Fruit fly (Drosophila melanogaster) whole organism, embryonic: Measurements from ENCODE around the gene CG3566.

Source experiments
- Antp ChIP-seq: fragments of 200-800 bp; sonication (Bioruptor generic); optimal IDR thresholded peaks from 3 replicates; lab custom pipeline; 2016; ENCODE audit warnings: missing biosample characterization, missing genetic modification characterization
- Awh ChIP-seq: fragments of 200-800 bp; sonication (Bioruptor generic); IDR thresholded peaks from 2 replicates; pipeline ENCODE4, ENCODE4 v1.3.6; 2022; ENCODE audit warnings: missing biosample characterization, missing genetic modification characterization
- BEAF-32 ChIP-seq: fragments of 200-800 bp; sonication (Bioruptor generic); optimal IDR thresholded peaks from 3 replicates; lab custom pipeline; 2017; ENCODE audit warnings: missing biosample characterization, missing genetic modification characterization, mild to moderate bottlenecking, moderate library complexity, missing genetic modification reagents
- Bgb ChIP-seq: fragments of 200-800 bp; sonication (Bioruptor generic); IDR thresholded peaks from 2 replicates; pipeline ENCODE4 v1.3.6; 2022; ENCODE audit warnings: missing biosample characterization, missing genetic modification characterization; ENCODE audit not compliant: partially characterized antibody
- C15 ChIP-seq: fragments of 200-800 bp; sonication (Bioruptor generic); IDR thresholded peaks from 3 replicates; pipeline ENCODE4 v1.3.6; 2022; ENCODE audit warnings: missing biosample characterization, missing genetic modification characterization
- CG11504 ChIP-seq: fragments of 200-800 bp; sonication (Bioruptor generic); optimal IDR thresholded peaks from 3 replicates; lab custom pipeline; 2019; ENCODE audit warnings: missing biosample characterization, mild to moderate bottlenecking, missing genetic modification characterization, moderate library complexity
- CG12071 ChIP-seq: fragments of 200-800 bp; sonication (Bioruptor generic); optimal IDR thresholded peaks from 3 replicates; lab custom pipeline; 2018; ENCODE audit warnings: missing biosample characterization, mild to moderate bottlenecking, missing genetic modification characterization
- CG12659 ChIP-seq: fragments of 200-800 bp; sonication (Bioruptor generic); optimal IDR thresholded peaks from 3 replicates; lab custom pipeline; 2017; ENCODE audit warnings: mild to moderate bottlenecking, missing biosample characterization, missing genetic modification reagents, missing genetic modification characterization
- CG15269 ChIP-seq: fragments of 200-800 bp; sonication (Bioruptor generic); optimal IDR thresholded peaks from 2 replicates; lab custom pipeline; 2018; ENCODE audit warnings: missing biosample characterization, mild to moderate bottlenecking, missing genetic modification characterization, moderate library complexity
- CG15601 ChIP-seq: fragments of 200-800 bp; sonication (Bioruptor generic); optimal IDR thresholded peaks from 3 replicates; lab custom pipeline; 2019; ENCODE audit warnings: missing biosample characterization, mild to moderate bottlenecking, missing genetic modification characterization, moderate library complexity
- CG1602 ChIP-seq: fragments of 200-800 bp; sonication (Bioruptor generic); optimal IDR thresholded peaks from 3 replicates; lab custom pipeline; 2016; ENCODE audit warnings: missing biosample characterization, missing genetic modification characterization
- CG2199 ChIP-seq: fragments of 200-800 bp; sonication (Bioruptor generic); IDR thresholded peaks from 3 replicates; pipeline ENCODE4 v1.3.6; 2022; ENCODE audit warnings: missing biosample characterization, missing genetic modification characterization
- CG3407 ChIP-seq: fragments of 200-800 bp; sonication (Bioruptor generic); optimal IDR thresholded peaks from 2 replicates; lab custom pipeline; 2018; ENCODE audit warnings: missing biosample characterization, mild to moderate bottlenecking, missing genetic modification characterization
- CG3726 ChIP-seq: fragments of 200-800 bp; sonication (Bioruptor generic); IDR thresholded peaks from 3 replicates; pipeline ENCODE4, ENCODE4 v1.3.6; 2022; ENCODE audit warnings: missing biosample characterization, missing genetic modification characterization
- CG4730 ChIP-seq: fragments of 200-800 bp; sonication (Bioruptor generic); IDR thresholded peaks from 2 replicates; pipeline ENCODE4 v1.3.6; 2022; ENCODE audit warnings: missing biosample characterization, missing genetic modification characterization
- CG4820 ChIP-seq: fragments of 200-800 bp; sonication (Bioruptor generic); optimal IDR thresholded peaks from 3 replicates; lab custom pipeline; 2016; ENCODE audit warnings: missing biosample characterization, missing genetic modification characterization
- CG6254 ChIP-seq: fragments of 200-800 bp; sonication (Bioruptor generic); optimal IDR thresholded peaks from 3 replicates; lab custom pipeline; 2017; ENCODE audit warnings: mild to moderate bottlenecking, missing biosample characterization, missing genetic modification reagents, missing genetic modification characterization
- CG6683 ChIP-seq: fragments of 200-800 bp; sonication (Bioruptor generic); optimal IDR thresholded peaks from 2 replicates; lab custom pipeline; 2017; ENCODE audit warnings: missing biosample characterization, mild to moderate bottlenecking, missing genetic modification characterization, missing genetic modification reagents
- CG7963 ChIP-seq: fragments of 200-800 bp; sonication (Bioruptor generic); IDR thresholded peaks from 3 replicates; pipeline ENCODE4 v1.3.6; 2022; ENCODE audit warnings: missing biosample characterization, missing genetic modification characterization; ENCODE audit not compliant: partially characterized antibody
- CG8359 ChIP-seq: fragments of 200-800 bp; sonication (Bioruptor generic); optimal IDR thresholded peaks from 2 replicates; lab custom pipeline; 2017; ENCODE audit warnings: missing biosample characterization, mild to moderate bottlenecking, missing genetic modification characterization, borderline replicate concordance
- CG9727 ChIP-seq: fragments of 200-800 bp; sonication (Bioruptor generic); optimal IDR thresholded peaks from 3 replicates; lab custom pipeline; 2017; ENCODE audit warnings: missing biosample characterization, mild to moderate bottlenecking, missing genetic modification characterization
- CG9797 ChIP-seq: fragments of 200-800 bp; sonication (Bioruptor generic); optimal IDR thresholded peaks from 3 replicates; lab custom pipeline; 2018; ENCODE audit warnings: missing biosample characterization, mild to moderate bottlenecking, missing genetic modification characterization
- Chrac-16 ChIP-seq: fragments of 200-800 bp; sonication (Bioruptor generic); optimal IDR thresholded peaks from 3 replicates; lab custom pipeline; 2016; ENCODE audit warnings: missing biosample characterization, missing genetic modification characterization
- Dll ChIP-seq: fragments of 200-800 bp; sonication (Bioruptor generic); IDR thresholded peaks from 4 replicates; pipeline ENCODE4 v1.3.6; 2022; ENCODE audit warnings: missing biosample characterization, missing genetic modification characterization; ENCODE audit not compliant: partially characterized antibody
- E2f1 ChIP-seq: fragments of 200-800 bp; sonication (Bioruptor generic); IDR thresholded peaks from 2 replicates; pipeline ENCODE4 v1.3.6; 2022; ENCODE audit warnings: missing biosample characterization, missing genetic modification characterization
- Elba2 ChIP-seq: fragments of 200-800 bp; sonication (Bioruptor generic); optimal IDR thresholded peaks from 3 replicates; lab custom pipeline; 2016; ENCODE audit warnings: missing biosample characterization, missing genetic modification characterization
- Gug ChIP-seq: fragments of 200-800 bp; sonication (Bioruptor generic); IDR thresholded peaks from 4 replicates; pipeline ENCODE4 v1.3.6; 2022; ENCODE audit warnings: missing biosample characterization, missing genetic modification characterization
- Med ChIP-seq: fragments of 200-800 bp; sonication (Bioruptor generic); peaks from one replicate; lab custom pipeline; 2016; ENCODE audit warnings: missing biosample characterization, missing genetic modification characterization, mild to moderate bottlenecking, inconsistent platforms, moderate library complexity
- TFAM ChIP-seq: fragments of 200-800 bp; sonication (Bioruptor generic); optimal IDR thresholded peaks from 2 replicates; lab custom pipeline; 2017; ENCODE audit warnings: missing biosample characterization, missing genetic modification characterization, inconsistent platforms
- Trl ChIP-seq, 3 experiments: fragments of >200 bp in 2 of 3; fragments of 200-800 bp in 1 of 3; sonication (Bioruptor generic) in 1 of 3; optimal IDR thresholded peaks; 2 replicates in 1 of 3; 3 replicates in 2 of 3; lab custom pipeline; 2016 to 2017; ENCODE audit warnings: missing biosample characterization in 1 of 3, missing genetic modification characterization in 1 of 3
- Xrp1 ChIP-seq: fragments of 200-800 bp; sonication (Bioruptor generic); IDR thresholded peaks from 2 replicates; pipeline ENCODE4 v1.3.6; 2022; ENCODE audit warnings: missing biosample characterization, missing genetic modification characterization
- ato ChIP-seq: fragments of 200-800 bp; sonication (Bioruptor generic); IDR thresholded peaks from 2 replicates; pipeline ENCODE4 v1.3.6; 2022; ENCODE audit warnings: missing biosample characterization, missing genetic modification characterization; ENCODE audit not compliant: partially characterized antibody
- bcd ChIP-seq: fragments of 200-800 bp; sonication (Bioruptor generic); optimal IDR thresholded peaks from 2 replicates; lab custom pipeline; 2017; ENCODE audit warnings: missing biosample characterization, mild to moderate bottlenecking, missing genetic modification characterization
- caup ChIP-seq: fragments of 200-800 bp; sonication (Bioruptor generic); optimal IDR thresholded peaks from 3 replicates; lab custom pipeline; 2017; ENCODE audit warnings: missing biosample characterization, mild to moderate bottlenecking, missing genetic modification characterization, moderate library complexity; ENCODE audit not compliant: severe bottlenecking
- ci ChIP-seq: fragments of 200-800 bp; sonication (Bioruptor generic); IDR thresholded peaks from 3 replicates; pipeline ENCODE4 v1.3.6; 2022; ENCODE audit warnings: missing biosample characterization, missing genetic modification characterization
- dan ChIP-seq: fragments of 200-800 bp; sonication (Bioruptor generic); IDR thresholded peaks from 2 replicates; pipeline ENCODE4 v1.3.6; 2022; ENCODE audit warnings: missing biosample characterization, missing genetic modification characterization
- en ChIP-seq: fragments of 200-800 bp; sonication (Bioruptor generic); optimal IDR thresholded peaks from 2 replicates; lab custom pipeline; 2016; ENCODE audit warnings: missing biosample characterization, missing genetic modification characterization
- eve ChIP-seq, 2 experiments: fragments of >200 bp; optimal IDR thresholded peaks; 2 replicates each; lab custom pipeline; 2017; ENCODE audit warnings: missing biosample characterization in 2 of 2, missing genetic modification characterization in 2 of 2
- gce ChIP-seq: fragments of 200-800 bp; sonication (Bioruptor generic); IDR thresholded peaks from 3 replicates; pipeline ENCODE4 v1.3.6; 2022; ENCODE audit warnings: missing biosample characterization, missing genetic modification characterization
- gcm2 ChIP-seq: fragments of 200-800 bp; sonication (Bioruptor generic); optimal IDR thresholded peaks from 2 replicates; lab custom pipeline; 2016; ENCODE audit warnings: missing biosample characterization, missing genetic modification characterization
- gsb-n ChIP-seq: fragments of 200-800 bp; sonication (Bioruptor generic); optimal IDR thresholded peaks from 3 replicates; lab custom pipeline; 2018; ENCODE audit warnings: missing biosample characterization, mild to moderate bottlenecking, missing genetic modification characterization
- h ChIP-seq: fragments of >200 bp; optimal IDR thresholded peaks from 2 replicates; lab custom pipeline; 2017
- kah ChIP-seq: fragments of 200-800 bp; sonication (Bioruptor generic); optimal IDR thresholded peaks from 2 replicates; lab custom pipeline; 2018; ENCODE audit warnings: missing biosample characterization, mild to moderate bottlenecking, missing genetic modification characterization
- ken ChIP-seq: fragments of 200-800 bp; sonication (Bioruptor generic); IDR thresholded peaks from 3 replicates; pipeline ENCODE4 v1.3.6; 2022; ENCODE audit warnings: missing biosample characterization, missing genetic modification characterization
- nau ChIP-seq: fragments of 200-800 bp; sonication (Bioruptor generic); optimal IDR thresholded peaks from 3 replicates; lab custom pipeline; 2017; ENCODE audit warnings: missing biosample characterization, mild to moderate bottlenecking, missing genetic modification characterization, missing genetic modification reagents
- odd ChIP-seq: fragments of 200-800 bp; sonication (Bioruptor generic); optimal IDR thresholded peaks from 2 replicates; lab custom pipeline; 2017; ENCODE audit warnings: missing biosample characterization, mild to moderate bottlenecking, missing genetic modification characterization
- ro ChIP-seq: fragments of 200-800 bp; sonication (Bioruptor generic); IDR thresholded peaks from 2 replicates; pipeline ENCODE4 v1.3.6; 2022; ENCODE audit warnings: missing biosample characterization, missing genetic modification characterization
- scrt ChIP-seq: fragments of 200-800 bp; sonication (Bioruptor generic); optimal IDR thresholded peaks from 2 replicates; lab custom pipeline; 2018; ENCODE audit warnings: missing biosample characterization, mild to moderate bottlenecking, missing genetic modification characterization, moderate library complexity
- stwl ChIP-seq: fragments of 200-800 bp; sonication (Bioruptor generic); optimal IDR thresholded peaks from 3 replicates; lab custom pipeline; 2018; ENCODE audit warnings: missing biosample characterization, mild to moderate bottlenecking, missing genetic modification characterization, moderate library complexity

CG3566 gene

DNA sequence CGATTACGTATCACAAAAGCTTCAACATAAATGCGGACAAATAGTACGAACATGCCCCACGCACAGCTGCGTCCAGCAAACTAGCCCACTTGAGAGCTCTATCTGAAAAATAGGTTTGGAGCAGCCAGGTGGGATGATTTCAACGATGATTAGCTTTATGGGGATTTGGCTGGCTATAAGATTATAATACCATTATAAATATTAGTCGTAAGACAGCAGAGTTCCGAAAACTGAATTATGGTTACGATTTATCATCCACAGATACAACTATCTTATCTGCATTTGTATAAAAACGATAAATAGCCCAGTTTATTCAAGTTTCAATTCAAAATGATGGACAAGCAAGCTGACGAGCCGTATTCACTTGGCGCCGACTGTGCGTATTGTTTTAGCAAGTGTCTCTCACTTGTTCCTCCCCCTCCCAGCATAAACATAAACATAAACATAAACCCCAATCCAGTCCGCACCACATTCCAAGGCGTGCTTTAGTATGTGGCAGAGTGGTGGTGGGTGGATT is 12.9 kb downstream of the CG3566 start (continued):
- no peak for TF ChIP-seq ken (GFP tag; lab: Robert Waterston, UW)
- peak; percentile 79 for TF ChIP-seq odd (GFP tag; lab: Kevin White, UChicago)
- TF ChIP-seq en (GFP tag; lab: Kevin White, UChicago) = no peak
- peak; percentile 16 for TF ChIP-seq CG1602
- TF ChIP-seq E2f1 (GFP tag; lab: Robert Waterston, UW) = no peak
- peak; percentile 49; the same call in 1 of the 3 replicates for TF ChIP-seq gce (GFP tag; lab: Robert Waterston, UW)
- peak; percentile 74 for TF ChIP-seq CG12071
- peak; percentile 85 for TF ChIP-seq CG15269 (tag; lab: Kevin White, UChicago)
- peak; percentile 6 for TF ChIP-seq gcm2 (GFP tag; lab: Kevin White, UChicago)
- TF ChIP-seq bcd (GFP tag; lab: Kevin White, UChicago) = peak; percentile 84
- TF ChIP-seq CG2199 (GFP tag; lab: Robert Waterston, UW) = no peak
- 0 out of 2 replicates have a peak, but pooled peaks have one; percentile 9 for TF ChIP-seq Awh (GFP tag; lab: Robert Waterston, UW)
- peak; percentile 85 for TF ChIP-seq CG12659 (GFP tag; lab: Kevin White, UChicago)
- TF ChIP-seq ci (GFP tag; lab: Robert Waterston, UW) = 0 out of 3 replicates have a peak, but pooled peaks have one; percentile 33
- peak; percentile 85 for TF ChIP-seq nau
- TF ChIP-seq CG6683 = peak; percentile 79
- peak; percentile 80 for TF ChIP-seq scrt
- peak; percentile 40 for TF ChIP-seq CG8359 (GFP tag; lab: Kevin White, UChicago)
- TF ChIP-seq ro (GFP tag; lab: Robert Waterston, UW) = no peak
- TF ChIP-seq TFAM (GFP tag; lab: Kevin White, UChicago) = no peak
- TF ChIP-seq stwl = no peak
- TF ChIP-seq CG9797 (GFP tag; lab: Kevin White, UChicago) = no peak
- TF ChIP-seq Xrp1 (GFP tag; lab: Robert Waterston, UW) = peak; percentile 55; the same call in 1 of the 2 replicates
- no peak for TF ChIP-seq BEAF-32 (GFP tag; lab: Kevin White, UChicago)
- TF ChIP-seq kah (GFP tag; lab: Kevin White, UChicago) = peak; percentile 42
- TF ChIP-seq Elba2 = no peak
- TF ChIP-seq Antp = peak; percentile 45
- TF ChIP-seq CG3726 (GFP tag; lab: Robert Waterston, UW) = no peak
- TF ChIP-seq CG9727 (GFP tag; lab: Kevin White, UChicago) = peak; percentile 81
- peak; percentile 82 for TF ChIP-seq caup (GFP tag; lab: Kevin White, UChicago)
- TF ChIP-seq dan (GFP tag; lab: Robert Waterston, UW) = no peak
- no peak for TF ChIP-seq C15
- TF ChIP-seq h = no peak
- TF ChIP-seq CG4820 (GFP tag; lab: Kevin White, UChicago) = peak; percentile 60
- TF ChIP-seq Gug (GFP tag; lab: Robert Waterston, UW) = peak; percentile 64; the same call in 3 of the 4 replicates
- no peak for TF ChIP-seq gsb-n
- peak; percentile 49; the same call in 1 of the 2 replicates for TF ChIP-seq CG4730
- TF ChIP-seq CG3407 (GFP tag; lab: Kevin White, UChicago) = peak; percentile 15
- TF ChIP-seq Med = peak; percentile 94
- no peak for TF ChIP-seq Dll
- no peak for TF ChIP-seq eve (GFP tag; optimal IDR thresholded peaks at IDR 0.05; lab: Kevin White, UChicago)
- TF ChIP-seq ato (GFP tag; lab: Robert Waterston, UW) = no peak
- TF ChIP-seq CG11504 (tag; lab: Kevin White, UChicago) = peak; percentile 86
- TF ChIP-seq Bgb (GFP tag; lab: Robert Waterston, UW) = no peak
- peak; percentile 23 for TF ChIP-seq CG15601 (tag; lab: Kevin White, UChicago)
- peak; percentile 62 for TF ChIP-seq CG6254
- TF ChIP-seq Trl (optimal IDR thresholded peaks at IDR 0.05; lab: Kevin White, UChicago) = no peak
- TF ChIP-seq Trl (GFP tag; optimal IDR thresholded peaks at IDR 0.05; lab: Kevin White, UChicago) = no peak
- peak; percentile 39 for TF ChIP-seq Chrac-16 (GFP tag; lab: Kevin White, UChicago)
- TF ChIP-seq CG7963 (GFP tag; lab: Robert Waterston, UW) = no peak
